Worm (Caenorhabditis elegans): ENCODE measurements around the gene F53F8.3.

ce11 chrV:20716267-20716666, 26.9 kb upstream of the F53F8.3 start:
- no peak for TF ChIP-seq ama-1 (optimal IDR thresholded peaks at IDR 0.05)
- no peak for TF ChIP-seq Y48G9A.11 (GFP tag; IDR thresholded peaks at IDR 0.05)
- no peak for TF ChIP-seq zfp-3 (GFP tag; conservative IDR thresholded peaks at IDR 0.05)
- TF ChIP-seq arid-1 (GFP tag; conservative IDR thresholded peaks at IDR 0.05): no peak
- no peak for TF ChIP-seq nhr-11 (tag; optimal IDR thresholded peaks at IDR 0.05)
- TF ChIP-seq lin-15B (tag; optimal IDR thresholded peaks at IDR 0.05): no peak
- no peak for TF ChIP-seq ceh-82 (tag; optimal IDR thresholded peaks at IDR 0.05)
- no peak for TF ChIP-seq mep-1 (tag; optimal IDR thresholded peaks at IDR 0.05)
- no peak for TF ChIP-seq tag-97 (GFP tag; IDR thresholded peaks at IDR 0.05)
- TF ChIP-seq pha-4 (GFP tag; IDR thresholded peaks at IDR 0.05): no peak
- TF ChIP-seq pha-4 (tag; optimal IDR thresholded peaks at IDR 0.05): no peak

Measured in whole organism, L4 larva.